Fruit fly (Drosophila melanogaster): ENCODE results near the gene jhamt.

- no peak for TF ChIP-seq CG8478 (optimal IDR thresholded peaks at IDR 0.05)
- TF ChIP-seq CTCF (optimal IDR thresholded peaks at IDR 0.05), result no peak
These were observed 40.9 kb upstream of the jhamt start for dm6 chr2L:16324833-16325232.
